Worm (Caenorhabditis elegans): Measurements from ENCODE around the gene fbxc-52.

- TF ChIP-seq mdl-1 (tag; optimal IDR thresholded peaks at IDR 0.05) (no peak), nhr-77 (tag; optimal IDR thresholded peaks at IDR 0.05) (no peak), lin-39 (tag; optimal IDR thresholded peaks at IDR 0.05) (no peak), R02D3.7 (tag; optimal IDR thresholded peaks at IDR 0.05) (no peak), lsy-2 (tag; optimal IDR thresholded peaks at IDR 0.05) (no peak), blmp-1 (tag; optimal IDR thresholded peaks at IDR 0.05; ENCODE audit: insufficient read depth) (no peak), nhr-237 (tag; optimal IDR thresholded peaks at IDR 0.05) (no peak), ama-1 (optimal IDR thresholded peaks at IDR 0.05) (no peak)
Measured at ce11 chrII:3724175-3724715, 7.2 kb downstream of the fbxc-52 start, which contains the start of gene C46E10.1.

Measured in whole organism, L2 larva.